Worm (Caenorhabditis elegans): ENCODE data around the gene C50H2.7.

Gene C50H2.7

ce11 chrV:9962916-9963315, 40.3 kb downstream of the C50H2.7 start:
- TF ChIP-seq nhr-11 (tag; optimal IDR thresholded peaks at IDR 0.05) (no peak), npax-4 (tag; optimal IDR thresholded peaks at IDR 0.05) (no peak), K02D7.2 (tag; optimal IDR thresholded peaks at IDR 0.05) (no peak), fax-1 (tag; optimal IDR thresholded peaks at IDR 0.05) (no peak), unc-55 (GFP tag; optimal IDR thresholded peaks at IDR 0.05) (no peak), elt-4 (tag; optimal IDR thresholded peaks at IDR 0.05) (no peak), ceh-18 (tag; optimal IDR thresholded peaks at IDR 0.05) (no peak), ceh-9 (tag; optimal IDR thresholded peaks at IDR 0.05) (no peak), dve-1 (tag; optimal IDR thresholded peaks at IDR 0.05) (no peak), unc-3 (GFP tag; conservative IDR thresholded peaks at IDR 0.05) (no peak), unc-3 (tag; optimal IDR thresholded peaks at IDR 0.05) (no peak), che-1 (tag; optimal IDR thresholded peaks at IDR 0.05) (no peak), pha-4 (tag; optimal IDR thresholded peaks at IDR 0.05) (no peak)

- TF ChIP-seq ref-2 (tag; optimal IDR thresholded peaks at IDR 0.05) (peak; percentile 16), hlh-6 (tag; optimal IDR thresholded peaks at IDR 0.05) (peak; percentile 48), ceh-31 (tag; optimal IDR thresholded peaks at IDR 0.05) (peak; percentile 28), ceh-18 (tag; optimal IDR thresholded peaks at IDR 0.05) (no peak), ceh-14 (tag; optimal IDR thresholded peaks at IDR 0.05) (peak; percentile 26), unc-42 (tag; optimal IDR thresholded peaks at IDR 0.05) (peak; percentile 21), fkh-6 (tag; optimal IDR thresholded peaks at IDR 0.05) (no peak)
These were observed 41.7 kb downstream of the C50H2.7 start for ce11 chrV:9964152-9964785.

- TF ChIP-seq F13H6.1 (tag; optimal IDR thresholded peaks at IDR 0.05) (no peak), ttx-3 (tag; optimal IDR thresholded peaks at IDR 0.05) (no peak), unc-42 (tag; optimal IDR thresholded peaks at IDR 0.05) (peak; percentile 4), tbx-2 (tag; optimal IDR thresholded peaks at IDR 0.05) (no peak)
These were observed 43.3 kb downstream of the C50H2.7 start for ce11 chrV:9965891-9966290.

- TF ChIP-seq zip-5 (tag; optimal IDR thresholded peaks at IDR 0.05), result peak; percentile 74
- TF ChIP-seq ceh-6 (GFP tag; optimal IDR thresholded peaks at IDR 0.05), result peak; percentile 94
- TF ChIP-seq syd-9 (tag; optimal IDR thresholded peaks at IDR 0.05), result peak; percentile 96
- no peak for TF ChIP-seq nhr-11 (tag; optimal IDR thresholded peaks at IDR 0.05)
- TF ChIP-seq unc-55 (GFP tag; optimal IDR thresholded peaks at IDR 0.05), result no peak
- peak; percentile 93 for TF ChIP-seq elt-2 (tag; optimal IDR thresholded peaks at IDR 0.05)
- peak; percentile 76 for TF ChIP-seq dve-1 (tag; optimal IDR thresholded peaks at IDR 0.05)
- peak; percentile 79 for TF ChIP-seq hlh-8 (tag; optimal IDR thresholded peaks at IDR 0.05)
- TF ChIP-seq ceh-9 (tag; optimal IDR thresholded peaks at IDR 0.05), result peak; percentile 90
- peak; percentile 54 for TF ChIP-seq tbx-7 (tag; optimal IDR thresholded peaks at IDR 0.05)
- TF ChIP-seq dmd-4 (tag; optimal IDR thresholded peaks at IDR 0.05; ENCODE audit: borderline replicate concordance), result peak; percentile 95
- TF ChIP-seq nhr-232 (tag; optimal IDR thresholded peaks at IDR 0.05), result peak; percentile 87
- peak; percentile 81 for TF ChIP-seq eyg-1 (tag; optimal IDR thresholded peaks at IDR 0.05)
- TF ChIP-seq lim-6 (tag; optimal IDR thresholded peaks at IDR 0.05), result peak; percentile 77
- peak; percentile 82 for TF ChIP-seq ceh-31 (tag; optimal IDR thresholded peaks at IDR 0.05)
- TF ChIP-seq ceh-48 (tag; optimal IDR thresholded peaks at IDR 0.05), result peak; percentile 78
- peak; percentile 87 for TF ChIP-seq ceh-45 (GFP tag; IDR thresholded peaks at IDR 0.05)
- TF ChIP-seq pag-3 (tag; optimal IDR thresholded peaks at IDR 0.05; ENCODE audit: borderline replicate concordance), result peak; percentile 85
- TF ChIP-seq hlh-6 (tag; optimal IDR thresholded peaks at IDR 0.05), result peak; percentile 95
- TF ChIP-seq pros-1 (tag; optimal IDR thresholded peaks at IDR 0.05), result peak; percentile 60
- peak; percentile 68 for TF ChIP-seq ceh-24 (tag; optimal IDR thresholded peaks at IDR 0.05)
- peak; percentile 91 for TF ChIP-seq che-1 (tag; optimal IDR thresholded peaks at IDR 0.05)
- peak; percentile 85 for TF ChIP-seq sdc-2 (tag; optimal IDR thresholded peaks at IDR 0.05)
- peak; percentile 71 for TF ChIP-seq ets-4 (tag; optimal IDR thresholded peaks at IDR 0.05)
- TF ChIP-seq hlh-13 (GFP tag; optimal IDR thresholded peaks at IDR 0.05), result peak; percentile 90
- peak; percentile 95 for TF ChIP-seq unc-86 (tag; optimal IDR thresholded peaks at IDR 0.05)
- TF ChIP-seq tbx-2 (tag; optimal IDR thresholded peaks at IDR 0.05), result peak; percentile 89
- peak; percentile 38 for TF ChIP-seq ceh-30 (tag; optimal IDR thresholded peaks at IDR 0.05)
- peak; percentile 93 for TF ChIP-seq sox-4 (tag; optimal IDR thresholded peaks at IDR 0.05)
- TF ChIP-seq ceh-14 (tag; optimal IDR thresholded peaks at IDR 0.05), result peak; percentile 95
- TF ChIP-seq unc-3 (GFP tag; conservative IDR thresholded peaks at IDR 0.05), result peak; percentile 82
- TF ChIP-seq unc-3 (tag; optimal IDR thresholded peaks at IDR 0.05), result peak; percentile 90
- peak; percentile 91 for TF ChIP-seq C38D4.7 (GFP tag; optimal IDR thresholded peaks at IDR 0.05)
- peak; percentile 87 for TF ChIP-seq Y22D7AL.16 (tag; optimal IDR thresholded peaks at IDR 0.05)
- TF ChIP-seq elt-4 (tag; optimal IDR thresholded peaks at IDR 0.05), result peak; percentile 87
These were observed 47.5 kb downstream of the C50H2.7 start for ce11 chrV:9970119-9970518.

Data from whole organism, late embryonic.